Worm (Caenorhabditis elegans): ENCODE data around the gene set-9.
"Not testable (repeated sequence)": the region's sequence is repeated elsewhere in the genome, so short reads cannot be mapped to it uniquely, and the experiment has no call there.

set-9 gene

DNA sequence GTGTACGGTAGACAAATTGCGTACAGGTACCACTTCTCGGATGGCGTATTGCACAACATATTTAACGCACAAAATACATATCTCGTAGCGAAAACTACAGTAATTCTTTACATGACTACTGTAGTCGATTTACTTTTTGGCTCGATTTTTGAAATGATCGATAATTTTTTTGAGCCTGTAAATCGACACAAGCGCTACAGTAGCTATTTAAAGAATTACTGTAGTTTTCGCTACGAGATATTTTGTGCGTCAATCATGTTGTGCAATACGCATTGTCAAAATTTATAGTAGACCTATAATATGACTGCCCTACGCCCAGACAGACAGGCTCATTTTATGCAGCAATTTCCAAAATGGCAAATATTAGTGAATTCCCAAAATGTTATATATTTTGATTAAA is 40.5 kb downstream of the set-9 start, which contains the start of gene W03B1.5:
TSS of gene W03B1.5 (plus strand) at position 301 of the 400 bp plus-strand sequence.
- not testable (repeated sequence) for TF ChIP-seq duxl-1 (tag; optimal IDR thresholded peaks at IDR 0.05; ENCODE audit: poor library complexity); mxl-2 (GFP tag; conservative IDR thresholded peaks at IDR 0.05); lir-3 (tag; optimal IDR thresholded peaks at IDR 0.05)

DNA sequence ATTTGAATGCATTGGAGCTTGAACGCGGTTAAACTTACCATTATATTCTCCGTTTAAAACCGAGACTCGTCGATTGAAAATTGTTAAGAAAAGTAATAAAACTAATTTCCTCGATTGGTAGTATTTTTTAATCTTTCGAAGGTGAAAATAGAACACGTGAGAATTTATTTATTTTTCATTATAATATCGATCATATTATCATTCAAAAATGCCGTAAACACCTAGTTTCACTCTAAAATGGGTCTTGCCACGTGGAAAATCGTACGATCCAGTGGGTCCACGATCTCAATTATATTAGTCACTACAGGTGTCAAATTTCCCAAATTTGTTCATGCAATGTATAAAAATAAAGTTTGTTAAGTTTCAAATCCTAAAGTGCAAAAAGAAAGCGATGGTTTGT is 49.2 kb downstream of the set-9 start, which contains the start of gene W03B1.9:
TSS of gene W03B1.9 (minus strand) at position 101 of the 400 bp plus-strand sequence.
- TF ChIP-seq ceh-82 (tag; optimal IDR thresholded peaks at IDR 0.05) (no peak), lir-3 (tag; optimal IDR thresholded peaks at IDR 0.05) (no peak), saeg-2 (GFP tag; IDR thresholded peaks at IDR 0.05) (no peak), ces-1 (GFP tag; optimal IDR thresholded peaks at IDR 0.05) (no peak), T20F7.1 (GFP tag; optimal IDR thresholded peaks at IDR 0.05) (no peak), R02D3.7 (tag; optimal IDR thresholded peaks at IDR 0.05) (no peak), hif-1 (tag; optimal IDR thresholded peaks at IDR 0.05) (no peak), snpc-1.2 (GFP tag; IDR thresholded peaks at IDR 0.05) (no peak)

DNA sequence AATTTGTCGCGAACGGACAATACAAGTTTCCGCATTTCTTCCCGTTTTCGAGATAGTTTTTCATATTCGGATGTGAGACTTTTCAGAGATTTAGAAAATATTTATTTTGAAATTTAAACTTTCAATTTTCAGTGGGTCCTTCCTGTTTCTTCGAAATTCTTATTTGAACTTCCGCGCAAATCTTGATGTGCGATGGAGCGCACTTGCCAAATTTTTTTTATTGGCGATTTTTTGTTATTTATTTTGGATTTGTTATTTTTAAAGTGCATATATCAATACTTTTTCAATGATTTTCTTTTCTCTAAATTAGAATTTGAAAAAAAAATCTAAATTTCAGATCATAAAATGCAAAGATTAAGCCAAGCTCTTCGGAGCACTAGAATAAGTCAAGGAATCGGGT is 49.6 kb downstream of the set-9 start, which contains the start of gene sars-2:
TSS of gene sars-2 (plus strand) at position 341 of the 400 bp plus-strand sequence.
- TF ChIP-seq rbr-2 (tag; optimal IDR thresholded peaks at IDR 0.05) (no peak), nhr-10 (tag; optimal IDR thresholded peaks at IDR 0.05) (no peak), daf-16 (GFP tag; optimal IDR thresholded peaks at IDR 0.05) (no peak), daf-16 (tag; optimal IDR thresholded peaks at IDR 0.05) (peak; percentile 20), ctbp-1 (GFP tag; IDR thresholded peaks at IDR 0.05) (no peak), unc-62 (GFP tag; optimal IDR thresholded peaks at IDR 0.05 in 1 of 2) (no peak), unc-62 (tag; optimal IDR thresholded peaks at IDR 0.05) (no peak), D1046.2 (GFP tag; IDR thresholded peaks at IDR 0.05) (no peak), lir-3 (tag; optimal IDR thresholded peaks at IDR 0.05) (no peak), daf-12 (tag; optimal IDR thresholded peaks at IDR 0.05) (no peak), egl-43 (GFP tag; IDR thresholded peaks at IDR 0.05) (no peak), zag-1 (tag; optimal IDR thresholded peaks at IDR 0.05) (no peak), snpc-4 (tag; optimal IDR thresholded peaks at IDR 0.05) (no peak), Y75B8A.6 (GFP tag; IDR thresholded peaks at IDR 0.05) (no peak), zfp-2 (tag; optimal IDR thresholded peaks at IDR 0.05) (no peak), ceh-32 (tag; optimal IDR thresholded peaks at IDR 0.05; ENCODE audit: poor library complexity) (no peak), dpl-1 (GFP tag; optimal IDR thresholded peaks at IDR 0.05) (peak; percentile 87), set-16 (GFP tag; IDR thresholded peaks at IDR 0.05) (no peak), nhr-237 (tag; optimal IDR thresholded peaks at IDR 0.05) (no peak), F44E2.7 (GFP tag; IDR thresholded peaks at IDR 0.05) (no peak), ceh-28 (tag; optimal IDR thresholded peaks at IDR 0.05) (no peak), T26A8.4 (GFP tag; IDR thresholded peaks at IDR 0.05) (no peak), skn-1 (tag; optimal IDR thresholded peaks at IDR 0.05) (no peak), ztf-11 (tag; optimal IDR thresholded peaks at IDR 0.05) (no peak), mdt-29 (GFP tag; IDR thresholded peaks at IDR 0.05) (no peak), ces-1 (GFP tag; optimal IDR thresholded peaks at IDR 0.05) (no peak), aha-1 (tag) (no peak), snpc-1.2 (GFP tag; IDR thresholded peaks at IDR 0.05) (no peak), R02D3.7 (tag; optimal IDR thresholded peaks at IDR 0.05) (no peak), Y105C5A.15 (GFP tag; IDR thresholded peaks at IDR 0.05) (no peak), dmd-9 (GFP tag; IDR thresholded peaks at IDR 0.05) (no peak), lin-38 (GFP tag; IDR thresholded peaks at IDR 0.05) (peak; percentile 90), arid-1 (GFP tag; conservative IDR thresholded peaks at IDR 0.05) (no peak), nhr-48 (tag; optimal IDR thresholded peaks at IDR 0.05) (no peak), saeg-2 (GFP tag; IDR thresholded peaks at IDR 0.05) (no peak), dve-1 (tag; optimal IDR thresholded peaks at IDR 0.05; ENCODE audit: insufficient read depth) (no peak), mep-1 (tag; optimal IDR thresholded peaks at IDR 0.05) (peak; percentile 31), madf-5 (GFP tag; IDR thresholded peaks at IDR 0.05) (no peak), nhr-25 (tag; optimal IDR thresholded peaks at IDR 0.05; ENCODE audit: borderline replicate concordance, insufficient read depth) (no peak), nhr-77 (tag; optimal IDR thresholded peaks at IDR 0.05) (no peak), sdz-12 (GFP tag; optimal IDR thresholded peaks at IDR 0.05) (no peak), nhr-28 (tag; optimal IDR thresholded peaks at IDR 0.05) (no peak), lin-15B (tag; optimal IDR thresholded peaks at IDR 0.05) (no peak)
